Worm (Caenorhabditis elegans): Measurements from ENCODE around the gene fbxc-15.

DNA sequence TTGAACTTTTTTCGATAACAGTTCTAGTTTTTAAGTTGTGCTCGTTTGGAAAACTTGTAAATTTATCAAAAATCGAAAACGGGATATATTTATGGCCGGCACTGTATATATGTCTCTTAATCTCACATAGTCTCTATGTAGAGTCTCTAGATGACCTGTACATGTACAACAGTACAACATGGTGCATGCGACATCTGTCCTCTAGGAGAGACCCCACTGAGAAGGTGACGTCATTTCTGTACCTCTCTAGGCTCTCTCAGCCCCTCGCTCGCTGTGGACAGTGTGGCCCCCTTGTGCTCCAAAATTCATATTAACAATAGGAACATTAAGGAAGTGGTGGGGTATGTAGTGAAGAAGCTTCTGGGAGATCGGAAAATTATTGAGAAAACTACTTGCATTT is 42.0 kb upstream of the fbxc-15 start:
- 0 out of 2 replicates have a peak, but pooled peaks have one; percentile 22 for TF ChIP-seq sea-1 (GFP tag; conservative IDR thresholded peaks at IDR 0.05)
- TF ChIP-seq ama-1 (optimal IDR thresholded peaks at IDR 0.05) = no peak
- TF ChIP-seq hnd-1 (tag; optimal IDR thresholded peaks at IDR 0.05) = no peak
- TF ChIP-seq hmg-4 (GFP tag; optimal IDR thresholded peaks at IDR 0.05) = no peak
- no peak for TF ChIP-seq ceh-13 (GFP tag; optimal IDR thresholded peaks at IDR 0.05)
- no peak for TF ChIP-seq tbx-11 (GFP tag; IDR thresholded peaks at IDR 0.05)
- no peak for TF ChIP-seq B0310.2 (tag; optimal IDR thresholded peaks at IDR 0.05)
